Fruit fly (Drosophila melanogaster) whole organism, prepupa: Measurements from ENCODE around the gene bsk.

Experiments used
- CG10631 ChIP-seq: fragments of 200-800 bp; sonication (Bioruptor generic); optimal IDR thresholded peaks from 2 replicates; lab custom pipeline; 2016; ENCODE audit warnings: missing biosample characterization, missing genetic modification characterization
- Gug ChIP-seq: fragments of 200-800 bp; sonication (Bioruptor generic); IDR thresholded peaks from 2 replicates; pipeline ENCODE4 v1.3.6; 2022; ENCODE audit warnings: missing biosample characterization, missing genetic modification characterization
- OdsH ChIP-seq: fragments of 200-800 bp; sonication (Bioruptor generic); optimal IDR thresholded peaks from 3 replicates; lab custom pipeline; 2016; ENCODE audit warnings: missing biosample characterization, missing genetic modification characterization
- vri ChIP-seq: fragments of 200-800 bp; sonication (Bioruptor generic); optimal IDR thresholded peaks from 3 replicates; lab custom pipeline; 2016; ENCODE audit warnings: missing biosample characterization, mild to moderate bottlenecking, missing genetic modification characterization

DNA sequence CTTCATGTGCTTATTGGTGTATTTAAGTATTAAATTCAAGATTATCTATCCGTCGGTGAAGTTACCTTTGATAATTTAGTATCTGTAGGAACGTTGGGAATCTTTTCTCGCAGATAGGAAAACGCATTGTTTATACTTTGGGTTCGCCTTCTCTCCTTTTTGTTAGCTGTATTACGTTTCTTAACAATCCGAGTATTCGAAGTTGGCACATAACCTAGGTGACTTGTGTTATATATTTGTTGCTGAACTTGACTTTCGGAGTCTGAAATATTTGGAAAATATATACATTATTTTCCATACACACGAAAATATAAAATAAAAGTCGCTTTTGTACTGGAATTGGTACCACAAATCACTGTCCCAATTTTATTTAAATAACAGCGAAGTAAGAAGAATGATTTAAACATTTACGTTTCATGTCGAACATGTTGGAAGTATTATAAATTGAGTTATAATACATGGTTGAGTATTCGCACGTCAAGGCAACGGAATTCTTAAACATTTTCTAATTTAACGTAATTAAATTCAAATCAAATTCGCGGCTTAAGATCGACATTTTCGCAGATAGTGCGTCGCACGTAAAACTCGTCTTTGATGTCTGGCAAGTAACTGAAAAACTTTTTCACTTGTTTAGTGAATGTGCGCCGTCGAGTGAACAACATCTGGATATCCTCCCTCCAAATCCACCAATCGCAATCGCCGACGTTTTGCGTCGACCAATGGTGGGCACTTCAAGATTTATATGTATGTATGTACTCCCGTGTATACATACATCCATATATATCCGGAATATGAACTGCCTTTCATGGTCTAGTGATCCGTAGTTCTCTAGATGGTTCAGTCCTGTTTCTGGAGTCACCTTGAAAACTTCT lies 44.7 kb upstream of the bsk start, which contains the start of gene Hand:
- no peak for TF ChIP-seq OdsH (GFP tag; lab: Kevin White, UChicago)
- no peak for TF ChIP-seq CG10631 (GFP tag; lab: Kevin White, UChicago)
- TF ChIP-seq vri (GFP tag; lab: Kevin White, UChicago) = no peak
- no peak for TF ChIP-seq Gug (GFP tag; lab: Robert Waterston, UW)
